Worm (Caenorhabditis elegans) whole organism, L1 larva: ENCODE results near the gene AH9.6.
A peak's percentile ranks its signal among the peaks of the same experiment; 100 is the strongest.

ENCODE experiments used
- C34B4.2 ChIP-seq: sonication (generic microtip); optimal IDR thresholded peaks from 2 replicates; lab custom pipeline; 2017; ENCODE audit warnings: mild to moderate bottlenecking, missing genetic modification characterization, missing compliant biosample characterization
- F16B12.6 ChIP-seq: fragments of 150-350 bp; optimal IDR thresholded peaks from 2 replicates; lab custom pipeline; 2014; ENCODE audit warnings: missing biosample characterization, missing genetic modification characterization
- Y116A8C.19 ChIP-seq: sonication (generic microtip); optimal IDR thresholded peaks from 2 replicates; lab custom pipeline; 2016; ENCODE audit warnings: missing compliant biosample characterization, missing genetic modification characterization, borderline replicate concordance
- aha-1 ChIP-seq: fragments of 150-350 bp; optimal IDR thresholded peaks from 2 replicates; lab custom pipeline; 2014; ENCODE audit warnings: missing biosample characterization, missing genetic modification characterization
- alr-1 ChIP-seq: fragments of 200-800 bp; sonication (Bioruptor generic); optimal IDR thresholded peaks from 2 replicates; lab custom pipeline; 2018; ENCODE audit warnings: borderline replicate concordance, mild to moderate bottlenecking, missing genetic modification characterization, missing compliant biosample characterization
- aly-2 ChIP-seq: fragments of 150-350 bp; optimal IDR thresholded peaks from 2 replicates; lab custom pipeline; 2014; ENCODE audit warnings: missing biosample characterization, missing genetic modification characterization
- ceh-63 ChIP-seq: fragments of 200-800 bp; sonication (Bioruptor generic); optimal IDR thresholded peaks from 2 replicates; lab custom pipeline; 2018; ENCODE audit warnings: mild to moderate bottlenecking, missing genetic modification characterization, missing compliant biosample characterization
- ceh-88 ChIP-seq: fragments of 200-800 bp; sonication (Bioruptor generic); IDR thresholded peaks from 2 replicates; pipeline ENCODE4 v1.3.6; 2022; ENCODE audit warnings: missing genetic modification characterization, missing compliant biosample characterization
- ces-1 ChIP-seq: fragments of 150-350 bp; optimal IDR thresholded peaks from 2 replicates; lab custom pipeline; 2014; ENCODE audit warnings: missing biosample characterization, missing genetic modification reagents, missing genetic modification characterization
- efl-1 ChIP-seq, 4 experiments: fragments of 150-350 bp; optimal IDR thresholded peaks in 3 of 4; peaks in 1 of 4; 1 replicate in 1 of 4; 2 replicates in 3 of 4; lab custom pipeline; 2014; ENCODE audit warnings: missing biosample characterization in 2 of 4, missing genetic modification characterization in 2 of 4, missing genetic modification reagents in 2 of 4
- efl-3 ChIP-seq: fragments of 200-800 bp; sonication (Bioruptor generic); optimal IDR thresholded peaks from 2 replicates; lab custom pipeline; 2018; ENCODE audit warnings: mild to moderate bottlenecking, missing genetic modification characterization, missing compliant biosample characterization
- egl-13 ChIP-seq: sonication (generic microtip); optimal IDR thresholded peaks from 2 replicates; lab custom pipeline; 2016; ENCODE audit warnings: missing genotype, missing genetic modification reagents, missing genetic modification characterization, missing compliant biosample characterization
- elt-3 ChIP-seq, 6 experiments: fragments of 150-350 bp in 1 of 6; sonication (generic microtip); optimal IDR thresholded peaks; 2 replicates each; lab custom pipeline; 2017 to 2018; ENCODE audit warnings: missing biosample characterization in 6 of 6, missing genetic modification characterization in 6 of 6, inconsistent platforms in 1 of 6
- ets-5 ChIP-seq: fragments of 200-800 bp; sonication (Bioruptor generic); IDR thresholded peaks from 2 replicates; pipeline ENCODE4 v1.3.6; 2022; ENCODE audit warnings: missing genetic modification characterization, missing compliant biosample characterization
- fkh-4 ChIP-seq: sonication (generic microtip); optimal IDR thresholded peaks from 2 replicates; lab custom pipeline; 2016; ENCODE audit warnings: missing compliant biosample characterization, missing genetic modification characterization, borderline replicate concordance
- fkh-8 ChIP-seq: sonication (generic microtip); optimal IDR thresholded peaks from 2 replicates; lab custom pipeline; 2016; ENCODE audit warnings: mild to moderate bottlenecking, missing genetic modification characterization, missing compliant biosample characterization
- fos-1 ChIP-seq: fragments of 150-350 bp; optimal IDR thresholded peaks from 2 replicates; lab custom pipeline; 2014; ENCODE audit warnings: missing biosample characterization, missing genetic modification characterization
- hlh-17 ChIP-seq: fragments of 200-800 bp; sonication (Bioruptor generic); optimal IDR thresholded peaks from 2 replicates; lab custom pipeline; 2018; ENCODE audit warnings: missing genetic modification characterization, mild to moderate bottlenecking, missing compliant biosample characterization, moderate library complexity, borderline replicate concordance
- hlh-4 ChIP-seq: sonication (generic microtip); optimal IDR thresholded peaks from 2 replicates; lab custom pipeline; 2016; ENCODE audit warnings: mild to moderate bottlenecking, missing genetic modification characterization, missing compliant biosample characterization
- isw-1 ChIP-seq: fragments of 200-800 bp; sonication (Bioruptor generic); IDR thresholded peaks from 2 replicates; pipeline ENCODE4 v1.3.6; 2022; ENCODE audit warnings: missing genetic modification characterization, missing compliant biosample characterization
- jun-1 ChIP-seq: fragments of 150-350 bp; optimal IDR thresholded peaks from 2 replicates; lab custom pipeline; 2014; ENCODE audit warnings: missing biosample characterization, missing genetic modification reagents, missing genetic modification characterization
- lin-15B ChIP-seq: fragments of 150-350 bp; sonication (generic microtip); optimal IDR thresholded peaks from 3 replicates; lab custom pipeline; 2014; ENCODE audit warnings: missing biosample characterization, missing genetic modification characterization
- lin-35 ChIP-seq, 2 experiments: fragments of 150-350 bp; optimal IDR thresholded peaks; 2 replicates each; lab custom pipeline; 2014; ENCODE audit warnings: missing biosample characterization in 2 of 2, missing genetic modification characterization in 2 of 2, missing genetic modification reagents in 2 of 2
- mab-9 ChIP-seq: fragments of 200-800 bp; sonication (Bioruptor generic); IDR thresholded peaks from 2 replicates; pipeline ENCODE4 v1.3.6; 2022; ENCODE audit warnings: missing genetic modification reagents, missing genetic modification characterization, missing compliant biosample characterization
- mdl-1 ChIP-seq, 2 experiments: fragments of 150-350 bp; optimal IDR thresholded peaks; 2 replicates each; lab custom pipeline; 2014 to 2017; ENCODE audit warnings: missing biosample characterization in 2 of 2, missing genetic modification characterization in 2 of 2, inconsistent platforms in 1 of 2
- nhr-11 ChIP-seq: fragments of 150-350 bp; optimal IDR thresholded peaks from 2 replicates; lab custom pipeline; 2014; ENCODE audit warnings: missing biosample characterization, missing genetic modification characterization
- nhr-237 ChIP-seq: fragments of 150-350 bp; optimal IDR thresholded peaks from 2 replicates; lab custom pipeline; 2014; ENCODE audit warnings: missing biosample characterization, missing genetic modification characterization
- nhr-71 ChIP-seq: sonication (generic microtip); optimal IDR thresholded peaks from 2 replicates; lab custom pipeline; 2016; ENCODE audit warnings: mild to moderate bottlenecking, missing genetic modification characterization, moderate library complexity, missing compliant biosample characterization
- nhr-76 ChIP-seq: sonication (generic microtip); optimal IDR thresholded peaks from 2 replicates; lab custom pipeline; 2017; ENCODE audit warnings: missing biosample characterization, missing genetic modification characterization
- nhr-77 ChIP-seq: fragments of 150-350 bp; optimal IDR thresholded peaks from 2 replicates; lab custom pipeline; 2014; ENCODE audit warnings: missing biosample characterization, missing genetic modification characterization
- nhr-84 ChIP-seq: sonication (generic microtip); optimal IDR thresholded peaks from 2 replicates; lab custom pipeline; 2017; ENCODE audit warnings: missing biosample characterization, missing genetic modification characterization
- pax-3 ChIP-seq: fragments of 200-800 bp; sonication (Bioruptor generic); optimal IDR thresholded peaks from 2 replicates; lab custom pipeline; 2018; ENCODE audit warnings: mild to moderate bottlenecking, missing genetic modification characterization, moderate library complexity, missing compliant biosample characterization
- skn-1 ChIP-seq: fragments of 150-350 bp; optimal IDR thresholded peaks from 2 replicates; lab custom pipeline; 2014; ENCODE audit warnings: missing biosample characterization, missing genetic modification characterization
- snpc-4 ChIP-seq: fragments of 150-350 bp; optimal IDR thresholded peaks from 2 replicates; lab custom pipeline; 2014; ENCODE audit warnings: missing biosample characterization, missing genetic modification characterization
- snu-23 ChIP-seq: sonication (generic microtip); optimal IDR thresholded peaks from 2 replicates; lab custom pipeline; 2016; ENCODE audit warnings: missing genetic modification characterization, missing compliant biosample characterization
- sox-4 ChIP-seq: sonication (generic microtip); optimal IDR thresholded peaks from 2 replicates; lab custom pipeline; 2016; ENCODE audit warnings: missing genetic modification characterization, missing compliant biosample characterization
- sptf-1 ChIP-seq: fragments of 150-350 bp; optimal IDR thresholded peaks from 2 replicates; lab custom pipeline; 2014; ENCODE audit warnings: missing biosample characterization, missing genetic modification characterization
- swsn-7 ChIP-seq: sonication (generic microtip); optimal IDR thresholded peaks from 2 replicates; lab custom pipeline; 2016; ENCODE audit warnings: missing genetic modification characterization, missing compliant biosample characterization
- tbx-2 ChIP-seq: sonication (generic microtip); optimal IDR thresholded peaks from 2 replicates; lab custom pipeline; 2016; ENCODE audit warnings: missing genetic modification characterization, missing compliant biosample characterization
- unc-130 ChIP-seq: fragments of 150-350 bp; optimal IDR thresholded peaks from 2 replicates; lab custom pipeline; 2017; ENCODE audit warnings: missing biosample characterization, missing genetic modification characterization, inconsistent platforms
- unc-86 ChIP-seq: sonication (generic microtip); optimal IDR thresholded peaks from 2 replicates; lab custom pipeline; 2016; ENCODE audit warnings: missing genetic modification characterization, missing compliant biosample characterization
- unc-98 ChIP-seq: fragments of 200-800 bp; sonication (Bioruptor generic); IDR thresholded peaks from 2 replicates; pipeline ENCODE4 v1.3.6; 2022; ENCODE audit warnings: missing genetic modification characterization, missing compliant biosample characterization
- xbp-1 ChIP-seq: sonication (generic microtip); optimal IDR thresholded peaks from 2 replicates; lab custom pipeline; 2016; ENCODE audit warnings: missing genetic modification characterization, missing compliant biosample characterization
- ztf-11 ChIP-seq, 2 experiments: sonication (generic microtip); optimal IDR thresholded peaks; 2 replicates each; lab custom pipeline; 2016 to 2017; ENCODE audit warnings: missing genetic modification characterization in 2 of 2, missing biosample characterization in 1 of 2, missing compliant biosample characterization in 1 of 2
- ztf-4 ChIP-seq: fragments of 150-350 bp; optimal IDR thresholded peaks from 2 replicates; lab custom pipeline; 2014; ENCODE audit warnings: missing biosample characterization, missing genetic modification characterization

AH9.6 gene

DNA sequence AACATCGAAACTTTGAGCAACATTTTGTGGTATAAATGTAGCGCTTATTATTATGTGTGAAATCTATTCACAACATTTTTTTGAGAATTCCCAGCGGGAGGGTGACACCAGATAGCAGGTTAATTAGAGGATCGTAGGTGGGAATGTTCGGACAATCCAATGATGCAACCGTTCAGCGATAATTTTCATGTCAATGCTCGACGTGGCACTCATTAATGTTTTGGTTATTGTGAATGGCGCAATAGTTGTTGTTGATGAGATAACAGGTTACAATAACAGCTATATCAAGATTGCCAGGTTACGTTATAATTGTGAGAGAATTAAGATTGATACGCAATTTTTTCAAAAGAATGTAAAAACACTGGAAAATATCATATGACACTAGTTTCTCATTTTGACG, 36.6 kb downstream of the AH9.6 start:
- TF ChIP-seq isw-1 (GFP tag; lab: Robert Waterston, UW) (no peak), nhr-77 (tag; lab: Kevin White, UChicago) (no peak), unc-98 (GFP tag; lab: Robert Waterston, UW) (no peak), fkh-4 (tag; lab: Kevin White, UChicago) (no peak), ets-5 (GFP tag; lab: Robert Waterston, UW) (no peak)
- TF ChIP-seq, all 84 proteins: peak for 0

DNA sequence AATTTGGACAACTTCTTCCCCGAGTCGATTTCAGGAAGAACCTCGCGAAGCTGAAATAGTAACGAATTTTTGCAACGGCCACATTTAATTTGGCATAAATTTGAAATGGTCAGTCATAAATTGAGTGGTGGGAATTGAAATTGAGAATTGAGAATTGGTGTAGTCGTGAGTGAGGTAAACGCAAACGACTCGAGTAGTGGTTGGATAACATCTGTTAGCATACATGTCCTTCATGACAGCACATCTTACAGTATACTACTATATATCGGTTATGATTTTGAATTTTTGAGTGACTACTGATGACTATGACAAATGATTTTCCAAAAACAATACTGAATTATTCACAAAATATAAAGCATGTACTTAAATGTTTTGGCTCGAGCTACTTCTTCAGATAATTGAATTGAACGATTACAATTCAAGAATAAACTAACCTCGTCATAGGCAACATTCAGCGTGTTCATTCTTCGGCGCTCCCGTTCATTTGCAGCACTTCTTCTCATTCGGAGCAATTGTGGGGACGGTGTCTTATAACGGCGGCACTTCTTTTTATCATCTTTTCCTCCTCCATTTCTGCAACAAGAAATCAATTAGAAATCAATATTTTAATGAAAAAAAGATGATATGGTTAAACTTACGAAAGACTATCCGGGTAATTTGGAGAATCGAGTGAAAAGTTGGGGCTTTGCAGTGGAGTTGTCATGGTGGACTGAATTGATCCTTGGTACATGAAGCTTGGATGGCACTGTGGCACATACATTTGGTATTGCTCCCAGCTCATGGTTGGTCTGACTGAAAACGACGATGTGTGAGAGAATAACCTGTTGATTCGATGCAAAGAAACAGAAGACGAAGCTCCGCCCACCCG, 38.4 kb downstream of the AH9.6 start, which contains the start of gene lin-32:
TSS of gene lin-32 (minus strand) at position 818 of the 868 bp plus-strand sequence.
- TF ChIP-seq mdl-1 (tag; optimal IDR thresholded peaks at IDR 0.05; lab: Kevin White, UChicago) (no peak), unc-86 (no peak), swsn-7 (tag; lab: Kevin White, UChicago) (no peak), fkh-8 (tag; lab: Kevin White, UChicago) (no peak), lin-35 (GFP tag; optimal IDR thresholded peaks at IDR 0.05; lab: Kevin White, UChicago) (no peak), tbx-2 (tag; lab: Kevin White, UChicago) (peak; percentile 1), ztf-11 (tag; optimal IDR thresholded peaks at IDR 0.05; lab: Kevin White, UChicago) (peak in 1 of 2 experiments; percentile 65), elt-3 (tag; optimal IDR thresholded peaks at IDR 0.05; lab: Kevin White, UChicago) (no peak), ztf-4 (tag; lab: Kevin White, UChicago) (no peak), hlh-4 (no peak), mab-9 (GFP tag; lab: Robert Waterston, UW) (no peak)

DNA sequence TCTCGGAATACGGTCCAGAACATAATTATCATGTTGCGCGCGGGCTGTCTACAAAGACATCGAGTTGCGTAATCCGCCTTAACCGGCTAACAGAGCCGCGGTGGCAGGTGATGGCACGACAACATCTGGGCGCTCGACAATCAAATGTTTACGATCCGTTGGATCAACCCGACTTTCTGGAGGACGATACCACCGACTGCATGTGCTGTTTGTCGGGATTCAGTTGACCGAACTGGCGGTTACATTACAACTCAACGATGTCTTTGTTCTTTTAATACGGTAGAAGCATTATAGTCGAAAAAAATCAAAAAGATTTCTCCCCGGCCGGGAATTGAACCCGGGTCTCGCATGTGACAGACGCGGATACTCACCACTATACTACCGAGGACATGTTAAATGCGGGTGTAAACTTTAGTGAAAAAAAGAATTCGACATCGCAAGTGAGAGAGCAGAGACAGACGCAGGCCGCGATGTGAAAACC, 41.0 kb downstream of the AH9.6 start:
- TF ChIP-seq nhr-11 (tag; lab: Kevin White, UChicago) (no peak), mab-9 (GFP tag; lab: Robert Waterston, UW) (no peak), nhr-237 (tag; lab: Kevin White, UChicago) (peak; percentile 23), fos-1 (peak; percentile 33), F16B12.6 (tag; lab: Kevin White, UChicago) (peak; percentile 12), hlh-17 (GFP tag; lab: Kevin White, UChicago) (no peak), ces-1 (GFP tag; lab: Kevin White, UChicago) (no peak), swsn-7 (tag; lab: Kevin White, UChicago) (peak; percentile 55), jun-1 (tag; lab: Kevin White, UChicago) (peak; percentile 79), egl-13 (tag; lab: Kevin White, UChicago) (peak; percentile 36), aly-2 (tag; lab: Kevin White, UChicago) (no peak), snpc-4 (tag; lab: Kevin White, UChicago) (no peak), efl-3 (GFP tag; lab: Kevin White, UChicago) (no peak), ceh-63 (GFP tag; lab: Kevin White, UChicago) (peak; percentile 29), skn-1 (tag; lab: Kevin White, UChicago) (peak; percentile 79), sptf-1 (tag; lab: Kevin White, UChicago) (no peak), nhr-84 (tag; lab: Kevin White, UChicago) (no peak), sox-4 (tag; lab: Kevin White, UChicago) (peak; percentile 0), lin-15B (tag; lab: Kevin White, UChicago) (no peak), hlh-4 (no peak), unc-130 (tag; lab: Kevin White, UChicago) (peak; percentile 29), pax-3 (no peak), nhr-76 (tag; lab: Kevin White, UChicago) (no peak), C34B4.2 (no peak), Y116A8C.19 (tag; lab: Kevin White, UChicago) (no peak), efl-1 (optimal IDR thresholded peaks at IDR 0.05; lab: Kevin White, UChicago) (peak; percentile 14 to 41), efl-1 (GFP tag; optimal IDR thresholded peaks at IDR 0.05 in 1 of 2; lab: Kevin White, UChicago) (peak in 1 of 2 experiments; percentile 94), ceh-88 (GFP tag; lab: Robert Waterston, UW) (peak; percentile 61; the same call in 1 of the 2 replicates), nhr-71 (tag; lab: Kevin White, UChicago) (peak; percentile 77), alr-1 (tag; lab: Kevin White, UChicago) (no peak), lin-35 (GFP tag; optimal IDR thresholded peaks at IDR 0.05; lab: Kevin White, UChicago) (peak; percentile 35 to 67), snu-23 (GFP tag; lab: Kevin White, UChicago) (peak; percentile 82), aha-1 (no peak), isw-1 (GFP tag; lab: Robert Waterston, UW) (no peak; the same call in 1 of the 2 replicates), ztf-11 (tag; optimal IDR thresholded peaks at IDR 0.05; lab: Kevin White, UChicago) (no peak), xbp-1 (peak; percentile 60), fkh-4 (tag; lab: Kevin White, UChicago) (peak; percentile 7)
